Worm (Caenorhabditis elegans) whole organism, L1 larva: ENCODE data around the gene nlp-3.

Source experiments
- F16B12.6 ChIP-seq: fragments of 150-350 bp; optimal IDR thresholded peaks from 2 replicates; lab custom pipeline; 2014; ENCODE audit warnings: missing biosample characterization, missing genetic modification characterization
- Y116A8C.19 ChIP-seq: sonication (generic microtip); optimal IDR thresholded peaks from 2 replicates; lab custom pipeline; 2016; ENCODE audit warnings: missing compliant biosample characterization, missing genetic modification characterization, borderline replicate concordance
- aha-1 ChIP-seq: fragments of 150-350 bp; optimal IDR thresholded peaks from 2 replicates; lab custom pipeline; 2014; ENCODE audit warnings: missing biosample characterization, missing genetic modification characterization
- aly-2 ChIP-seq: fragments of 150-350 bp; optimal IDR thresholded peaks from 2 replicates; lab custom pipeline; 2014; ENCODE audit warnings: missing biosample characterization, missing genetic modification characterization
- ama-1 ChIP-seq: fragments of 150-350 bp; optimal IDR thresholded peaks from 2 replicates; lab custom pipeline; 2014
- blmp-1 ChIP-seq: fragments of 150-350 bp; optimal IDR thresholded peaks from 2 replicates; lab custom pipeline; 2014; ENCODE audit warnings: missing biosample characterization, missing genetic modification characterization
- ceh-63 ChIP-seq: fragments of 200-800 bp; sonication (Bioruptor generic); optimal IDR thresholded peaks from 2 replicates; lab custom pipeline; 2018; ENCODE audit warnings: mild to moderate bottlenecking, missing genetic modification characterization, missing compliant biosample characterization
- ceh-8 ChIP-seq: fragments of 200-800 bp; sonication (Bioruptor generic); optimal IDR thresholded peaks from 2 replicates; lab custom pipeline; 2018; ENCODE audit warnings: mild to moderate bottlenecking, missing genetic modification characterization, moderate library complexity, missing compliant biosample characterization
- ceh-82 ChIP-seq, 3 experiments: fragments of 150-350 bp in 1 of 3; sonication (generic microtip) in 2 of 3; optimal IDR thresholded peaks; 2 replicates each; lab custom pipeline; 2014 to 2017; ENCODE audit warnings: missing biosample characterization in 3 of 3, missing genetic modification characterization in 3 of 3
- ceh-90 ChIP-seq: sonication (generic microtip); optimal IDR thresholded peaks from 2 replicates; lab custom pipeline; 2016; ENCODE audit warnings: missing genetic modification characterization, missing compliant biosample characterization
- ces-1 ChIP-seq: fragments of 150-350 bp; optimal IDR thresholded peaks from 2 replicates; lab custom pipeline; 2014; ENCODE audit warnings: missing biosample characterization, missing genetic modification reagents, missing genetic modification characterization
- dpl-1 ChIP-seq, 3 experiments: fragments of 150-350 bp in 2 of 3; sonication (generic microtip) in 1 of 3; optimal IDR thresholded peaks; 2 replicates each; lab custom pipeline; 2014 to 2017; ENCODE audit warnings: missing biosample characterization in 3 of 3, missing genetic modification characterization in 3 of 3, missing genetic modification reagents in 3 of 3
- dsc-1 ChIP-seq: sonication (generic microtip); optimal IDR thresholded peaks from 2 replicates; lab custom pipeline; 2016; ENCODE audit warnings: mild to moderate bottlenecking, missing genetic modification characterization, missing compliant biosample characterization
- efl-1 ChIP-seq, 4 experiments: fragments of 150-350 bp; optimal IDR thresholded peaks in 3 of 4; peaks in 1 of 4; 1 replicate in 1 of 4; 2 replicates in 3 of 4; lab custom pipeline; 2014; ENCODE audit warnings: missing biosample characterization in 2 of 4, missing genetic modification characterization in 2 of 4, missing genetic modification reagents in 2 of 4
- elt-2 ChIP-seq: sonication (generic microtip); optimal IDR thresholded peaks from 2 replicates; lab custom pipeline; 2016; ENCODE audit warnings: missing genetic modification characterization, mild to moderate bottlenecking, inconsistent platforms, missing compliant biosample characterization, missing genetic modification reagents
- elt-3 ChIP-seq, 6 experiments: fragments of 150-350 bp in 1 of 6; sonication (generic microtip); optimal IDR thresholded peaks; 2 replicates each; lab custom pipeline; 2017 to 2018; ENCODE audit warnings: missing biosample characterization in 6 of 6, missing genetic modification characterization in 6 of 6, inconsistent platforms in 1 of 6
- ets-5 ChIP-seq: fragments of 200-800 bp; sonication (Bioruptor generic); IDR thresholded peaks from 2 replicates; pipeline ENCODE4 v1.3.6; 2022; ENCODE audit warnings: missing genetic modification characterization, missing compliant biosample characterization
- fkh-4 ChIP-seq: sonication (generic microtip); optimal IDR thresholded peaks from 2 replicates; lab custom pipeline; 2016; ENCODE audit warnings: missing compliant biosample characterization, missing genetic modification characterization, borderline replicate concordance
- fkh-8 ChIP-seq: sonication (generic microtip); optimal IDR thresholded peaks from 2 replicates; lab custom pipeline; 2016; ENCODE audit warnings: mild to moderate bottlenecking, missing genetic modification characterization, missing compliant biosample characterization
- fos-1 ChIP-seq: fragments of 150-350 bp; optimal IDR thresholded peaks from 2 replicates; lab custom pipeline; 2014; ENCODE audit warnings: missing biosample characterization, missing genetic modification characterization
- grh-1 ChIP-seq: fragments of 200-800 bp; sonication (Bioruptor generic); IDR thresholded peaks from 2 replicates; pipeline ENCODE4 v1.3.6; 2022; ENCODE audit warnings: missing genetic modification reagents, missing genetic modification characterization, missing compliant biosample characterization
- hlh-17 ChIP-seq: fragments of 200-800 bp; sonication (Bioruptor generic); optimal IDR thresholded peaks from 2 replicates; lab custom pipeline; 2018; ENCODE audit warnings: missing genetic modification characterization, mild to moderate bottlenecking, missing compliant biosample characterization, moderate library complexity, borderline replicate concordance
- hlh-4 ChIP-seq: sonication (generic microtip); optimal IDR thresholded peaks from 2 replicates; lab custom pipeline; 2016; ENCODE audit warnings: mild to moderate bottlenecking, missing genetic modification characterization, missing compliant biosample characterization
- hpl-2 ChIP-seq: fragments of 150-350 bp; optimal IDR thresholded peaks from 2 replicates; lab custom pipeline; 2014; ENCODE audit warnings: missing biosample characterization, missing genetic modification reagents, missing genetic modification characterization
- irx-1 ChIP-seq: sonication (generic microtip); optimal IDR thresholded peaks from 2 replicates; lab custom pipeline; 2016; ENCODE audit warnings: missing genetic modification characterization, missing compliant biosample characterization
- isw-1 ChIP-seq: fragments of 200-800 bp; sonication (Bioruptor generic); IDR thresholded peaks from 2 replicates; pipeline ENCODE4 v1.3.6; 2022; ENCODE audit warnings: missing genetic modification characterization, missing compliant biosample characterization
- lin-13 ChIP-seq: fragments of 150-350 bp; optimal IDR thresholded peaks from 2 replicates; lab custom pipeline; 2014; ENCODE audit warnings: missing biosample characterization, missing genetic modification reagents, missing genetic modification characterization
- lin-15B ChIP-seq: fragments of 150-350 bp; sonication (generic microtip); optimal IDR thresholded peaks from 3 replicates; lab custom pipeline; 2014; ENCODE audit warnings: missing biosample characterization, missing genetic modification characterization
- lin-39 ChIP-seq: fragments of 150-350 bp; optimal IDR thresholded peaks from 2 replicates; lab custom pipeline; 2014; ENCODE audit warnings: missing biosample characterization, missing genetic modification reagents, missing genetic modification characterization
- lir-3 ChIP-seq: sonication (generic microtip); optimal IDR thresholded peaks from 2 replicates; lab custom pipeline; 2016; ENCODE audit warnings: mild to moderate bottlenecking, missing genetic modification characterization, moderate library complexity, missing compliant biosample characterization; ENCODE audit not compliant: poor library complexity
- lsy-2 ChIP-seq, 2 experiments: fragments of 150-350 bp; optimal IDR thresholded peaks; 2 replicates each; lab custom pipeline; 2014; ENCODE audit warnings: missing biosample characterization in 2 of 2, missing genetic modification characterization in 2 of 2
- mab-9 ChIP-seq: fragments of 200-800 bp; sonication (Bioruptor generic); IDR thresholded peaks from 2 replicates; pipeline ENCODE4 v1.3.6; 2022; ENCODE audit warnings: missing genetic modification reagents, missing genetic modification characterization, missing compliant biosample characterization
- mef-2 ChIP-seq: fragments of 150-350 bp; optimal IDR thresholded peaks from 2 replicates; lab custom pipeline; 2014; ENCODE audit warnings: missing biosample characterization, missing genetic modification characterization
- nhr-12 ChIP-seq: sonication (generic microtip); optimal IDR thresholded peaks from 2 replicates; lab custom pipeline; 2017; ENCODE audit warnings: missing biosample characterization, missing genetic modification characterization
- nhr-19 ChIP-seq: fragments of 200-800 bp; sonication (Bioruptor generic); conservative IDR thresholded peaks from 2 replicates; pipeline ENCODE4 v1.3.6; 2022; ENCODE audit warnings: missing genetic modification characterization, missing compliant biosample characterization
- nhr-20 ChIP-seq: sonication (generic microtip); optimal IDR thresholded peaks from 2 replicates; lab custom pipeline; 2016; ENCODE audit warnings: mild to moderate bottlenecking, missing genetic modification characterization, missing compliant biosample characterization
- nhr-28 ChIP-seq: fragments of 150-350 bp; optimal IDR thresholded peaks from 2 replicates; lab custom pipeline; 2014; ENCODE audit warnings: missing biosample characterization, missing genetic modification characterization
- nhr-71 ChIP-seq: sonication (generic microtip); optimal IDR thresholded peaks from 2 replicates; lab custom pipeline; 2016; ENCODE audit warnings: mild to moderate bottlenecking, missing genetic modification characterization, moderate library complexity, missing compliant biosample characterization
- nhr-76 ChIP-seq: sonication (generic microtip); optimal IDR thresholded peaks from 2 replicates; lab custom pipeline; 2017; ENCODE audit warnings: missing biosample characterization, missing genetic modification characterization
- nhr-85 ChIP-seq: sonication (generic microtip); peaks from one replicate; lab custom pipeline; 2016; ENCODE audit warnings: missing genetic modification characterization, inconsistent platforms, missing compliant biosample characterization
- pag-3 ChIP-seq: sonication (generic microtip); optimal IDR thresholded peaks from 2 replicates; lab custom pipeline; 2017; ENCODE audit warnings: missing genetic modification characterization, mild to moderate bottlenecking, missing compliant biosample characterization, antibody characterized with exemption, borderline replicate concordance; ENCODE audit not compliant: insufficient read depth
- pqm-1 ChIP-seq: sonication (generic microtip); optimal IDR thresholded peaks from 3 replicates; lab custom pipeline; 2017; ENCODE audit warnings: missing biosample characterization, missing genetic modification characterization
- rnt-1 ChIP-seq: sonication (generic microtip); optimal IDR thresholded peaks from 2 replicates; lab custom pipeline; 2016; ENCODE audit warnings: mild to moderate bottlenecking, missing genetic modification characterization, moderate library complexity, missing compliant biosample characterization
- skn-1 ChIP-seq: fragments of 150-350 bp; optimal IDR thresholded peaks from 2 replicates; lab custom pipeline; 2014; ENCODE audit warnings: missing biosample characterization, missing genetic modification characterization
- sup-37 ChIP-seq: fragments of 200-800 bp; sonication (Bioruptor generic); optimal IDR thresholded peaks from 2 replicates; lab custom pipeline; 2018; ENCODE audit warnings: mild to moderate bottlenecking, missing genetic modification characterization, missing compliant biosample characterization
- swsn-7 ChIP-seq: sonication (generic microtip); optimal IDR thresholded peaks from 2 replicates; lab custom pipeline; 2016; ENCODE audit warnings: missing genetic modification characterization, missing compliant biosample characterization
- tbx-2 ChIP-seq: sonication (generic microtip); optimal IDR thresholded peaks from 2 replicates; lab custom pipeline; 2016; ENCODE audit warnings: missing genetic modification characterization, missing compliant biosample characterization
- unc-130 ChIP-seq: fragments of 150-350 bp; optimal IDR thresholded peaks from 2 replicates; lab custom pipeline; 2017; ENCODE audit warnings: missing biosample characterization, missing genetic modification characterization, inconsistent platforms
- unc-30 ChIP-seq: sonication (generic microtip); optimal IDR thresholded peaks from 2 replicates; lab custom pipeline; 2017; ENCODE audit warnings: missing biosample characterization, missing genetic modification characterization
- xbp-1 ChIP-seq: sonication (generic microtip); optimal IDR thresholded peaks from 2 replicates; lab custom pipeline; 2016; ENCODE audit warnings: missing genetic modification characterization, missing compliant biosample characterization
- ztf-4 ChIP-seq: fragments of 150-350 bp; optimal IDR thresholded peaks from 2 replicates; lab custom pipeline; 2014; ENCODE audit warnings: missing biosample characterization, missing genetic modification characterization

nlp-3 gene

ce11 chrX:13144975-13145618, 33.1 kb downstream of the nlp-3 start:
- TF ChIP-seq elt-3 (tag; optimal IDR thresholded peaks at IDR 0.05; lab: Kevin White, UChicago) (peak in 3 of 6 experiments; percentile 51 to 79 (median 68)), ama-1 (lab: Kevin White, UChicago) (peak; percentile 97), sup-37 (GFP tag; lab: Kevin White, UChicago) (peak; percentile 86), pag-3 (tag; lab: Kevin White, UChicago) (no peak), ceh-90 (tag; lab: Kevin White, UChicago) (no peak), nhr-28 (tag; lab: Kevin White, UChicago) (no peak), nhr-71 (tag; lab: Kevin White, UChicago) (peak; percentile 99), irx-1 (tag; lab: Kevin White, UChicago) (peak; percentile 93), dpl-1 (GFP tag; optimal IDR thresholded peaks at IDR 0.05; lab: Kevin White, UChicago) (peak; percentile 47 to 58 (median 54)), Y116A8C.19 (tag; lab: Kevin White, UChicago) (no peak), grh-1 (GFP tag; lab: Robert Waterston, UW) (peak; percentile 79), mab-9 (peak; percentile 83), skn-1 (tag; lab: Kevin White, UChicago) (peak; percentile 86), aha-1 (tag; lab: Kevin White, UChicago) (peak; percentile 64), ztf-4 (peak; percentile 95), lsy-2 (tag; optimal IDR thresholded peaks at IDR 0.05; lab: Kevin White, UChicago) (peak; percentile 82 to 92), lin-15B (tag; lab: Kevin White, UChicago) (no peak), efl-1 (optimal IDR thresholded peaks at IDR 0.05; lab: Kevin White, UChicago) (peak; percentile 71 to 80), efl-1 (GFP tag; optimal IDR thresholded peaks at IDR 0.05 in 1 of 2; lab: Kevin White, UChicago) (peak; percentile 25 to 94), aly-2 (tag; lab: Kevin White, UChicago) (peak; percentile 76), fos-1 (tag; lab: Kevin White, UChicago) (peak; percentile 87), hlh-17 (GFP tag; lab: Kevin White, UChicago) (no peak), nhr-12 (tag; lab: Kevin White, UChicago) (no peak), ceh-8 (GFP tag; lab: Kevin White, UChicago) (peak; percentile 83), ceh-82 (tag; optimal IDR thresholded peaks at IDR 0.05; lab: Kevin White, UChicago) (peak; percentile 60 to 94 (median 91)), fkh-8 (tag; lab: Kevin White, UChicago) (peak; percentile 96), hpl-2 (GFP tag; lab: Kevin White, UChicago) (peak; percentile 76), F16B12.6 (tag; lab: Kevin White, UChicago) (peak; percentile 23), nhr-76 (tag; lab: Kevin White, UChicago) (peak; percentile 52), tbx-2 (tag; lab: Kevin White, UChicago) (peak; percentile 97), lir-3 (tag; lab: Kevin White, UChicago) (peak; percentile 85), nhr-20 (tag; lab: Kevin White, UChicago) (peak; percentile 98), dsc-1 (peak; percentile 98), nhr-19 (peak; percentile 94), blmp-1 (tag; lab: Kevin White, UChicago) (peak; percentile 83), isw-1 (peak; percentile 83), ceh-63 (GFP tag; lab: Kevin White, UChicago) (peak; percentile 24), mef-2 (tag; lab: Kevin White, UChicago) (peak; percentile 71), ets-5 (GFP tag; lab: Robert Waterston, UW) (no peak), xbp-1 (tag; lab: Kevin White, UChicago) (peak; percentile 90), lin-39 (tag; lab: Kevin White, UChicago) (peak; percentile 34), rnt-1 (tag; lab: Kevin White, UChicago) (peak; percentile 88), unc-130 (tag; lab: Kevin White, UChicago) (peak; percentile 34), swsn-7 (tag; lab: Kevin White, UChicago) (peak; percentile 97), unc-30 (tag; lab: Kevin White, UChicago) (no peak), hlh-4 (tag; lab: Kevin White, UChicago) (peak; percentile 0), ces-1 (GFP tag; lab: Kevin White, UChicago) (no peak), lin-13 (GFP tag; lab: Kevin White, UChicago) (peak; percentile 94), fkh-4 (tag; lab: Kevin White, UChicago) (peak; percentile 76), nhr-85 (tag; lab: Kevin White, UChicago) (peak; percentile 97), pqm-1 (tag; lab: Kevin White, UChicago) (no peak), elt-2 (peak; percentile 79)
